Worm (Caenorhabditis elegans) whole organism, young adult: Measurements from ENCODE around the gene F36D3.1.
A peak's percentile ranks its signal among the peaks of the same experiment; 100 is the strongest.

Experiments
- B0336.3 ChIP-seq: fragments of 200-800 bp; sonication (Bioruptor generic); IDR thresholded peaks from 2 replicates; pipeline ENCODE4 v1.3.6; 2022; ENCODE audit warnings: missing genetic modification characterization, missing compliant biosample characterization
- F10E7.11 ChIP-seq: sonication (generic microtip); optimal IDR thresholded peaks from 2 replicates; lab custom pipeline; 2017; ENCODE audit warnings: mild to moderate bottlenecking, missing genetic modification characterization, moderate library complexity, missing compliant biosample characterization
- F37B4.10 ChIP-seq: fragments of 200-800 bp; sonication (Bioruptor generic); IDR thresholded peaks from 2 replicates; pipeline ENCODE4 v1.3.6; 2022; ENCODE audit warnings: missing genetic modification characterization, missing compliant biosample characterization
- Y79H2A.3 ChIP-seq: fragments of 200-800 bp; sonication (Bioruptor generic); conservative IDR thresholded peaks from 2 replicates; pipeline ENCODE4 v1.3.6; 2022; ENCODE audit warnings: missing genetic modification reagents, missing genetic modification characterization, missing compliant biosample characterization
- Y95B8A.8 ChIP-seq: fragments of 200-800 bp; sonication (Bioruptor generic); IDR thresholded peaks from 2 replicates; pipeline ENCODE4 v1.3.6; 2022; ENCODE audit warnings: missing genetic modification reagents, missing genetic modification characterization, missing compliant biosample characterization
- akir-1 ChIP-seq: fragments of 200-800 bp; sonication (Bioruptor generic); optimal IDR thresholded peaks from 2 replicates; lab custom pipeline; 2018; ENCODE audit warnings: mild to moderate bottlenecking, missing genetic modification characterization, moderate library complexity, missing compliant biosample characterization
- atf-7 ChIP-seq: sonication (generic microtip); optimal IDR thresholded peaks from 2 replicates; lab custom pipeline; 2017; ENCODE audit warnings: mild to moderate bottlenecking, missing genetic modification characterization, missing compliant biosample characterization
- athp-1 ChIP-seq: sonication (generic microtip); optimal IDR thresholded peaks from 2 replicates; lab custom pipeline; 2017; ENCODE audit warnings: mild to moderate bottlenecking, missing genetic modification characterization, missing compliant biosample characterization
- ceh-79 ChIP-seq: sonication (generic microtip); optimal IDR thresholded peaks from 2 replicates; lab custom pipeline; 2017; ENCODE audit warnings: mild to moderate bottlenecking, missing genetic modification characterization, missing compliant biosample characterization
- dox-1 ChIP-seq: fragments of 200-800 bp; sonication (Bioruptor generic); IDR thresholded peaks from 2 replicates; pipeline ENCODE4 v1.3.6; 2022; ENCODE audit warnings: missing genetic modification reagents, missing genetic modification characterization, missing compliant biosample characterization
- egl-18 ChIP-seq: fragments of 200-800 bp; sonication (Bioruptor generic); IDR thresholded peaks from 2 replicates; pipeline ENCODE4 v1.3.6; 2022; ENCODE audit warnings: missing genetic modification reagents, missing genetic modification characterization, missing compliant biosample characterization
- egl-44 ChIP-seq: fragments of 200-800 bp; sonication (Bioruptor generic); IDR thresholded peaks from 2 replicates; pipeline ENCODE4 v1.3.6; 2022; ENCODE audit warnings: missing genetic modification reagents, missing genetic modification characterization, missing compliant biosample characterization
- egrh-3 ChIP-seq: fragments of 200-800 bp; sonication (Bioruptor generic); IDR thresholded peaks from 2 replicates; pipeline ENCODE4 v1.3.6; 2022; ENCODE audit warnings: missing genetic modification reagents, missing genetic modification characterization, missing compliant biosample characterization
- hlh-12 ChIP-seq: sonication (generic microtip); optimal IDR thresholded peaks from 2 replicates; lab custom pipeline; 2016; ENCODE audit warnings: missing genetic modification characterization, missing compliant biosample characterization
- hlh-26 ChIP-seq: fragments of 200-800 bp; sonication (Bioruptor generic); conservative IDR thresholded peaks from 2 replicates; pipeline ENCODE4 v1.3.6; 2022; ENCODE audit warnings: missing genetic modification reagents, missing genetic modification characterization, missing compliant biosample characterization
- hsf-1 ChIP-seq: fragments of 200-800 bp; sonication (Bioruptor generic); IDR thresholded peaks from 2 replicates; pipeline ENCODE4 v1.3.6; 2022; ENCODE audit warnings: missing genetic modification reagents, missing genetic modification characterization, missing compliant biosample characterization
- lsy-27 ChIP-seq: sonication (generic microtip); optimal IDR thresholded peaks from 2 replicates; lab custom pipeline; 2017; ENCODE audit warnings: missing genetic modification characterization, mild to moderate bottlenecking, missing compliant biosample characterization, antibody characterized with exemption, missing genotype, borderline replicate concordance; ENCODE audit not compliant: insufficient read depth
- madf-10 ChIP-seq: sonication (generic microtip); optimal IDR thresholded peaks from 2 replicates; lab custom pipeline; 2016; ENCODE audit warnings: mild to moderate bottlenecking, missing genetic modification characterization, missing compliant biosample characterization
- madf-6 ChIP-seq: fragments of 200-800 bp; sonication (Bioruptor generic); IDR thresholded peaks from 2 replicates; pipeline ENCODE4 v1.3.6; 2022; ENCODE audit warnings: missing genetic modification reagents, missing genetic modification characterization, missing compliant biosample characterization
- mcd-1 ChIP-seq: fragments of 200-800 bp; sonication (Bioruptor generic); IDR thresholded peaks from 2 replicates; pipeline ENCODE4 v1.3.6; 2022; ENCODE audit warnings: missing genetic modification reagents, missing genetic modification characterization, missing compliant biosample characterization
- mes-4 ChIP-seq: sonication (generic microtip); optimal IDR thresholded peaks from 2 replicates; lab custom pipeline; 2016; ENCODE audit warnings: missing genotype, missing genetic modification characterization, missing compliant biosample characterization
- nfyb-1 ChIP-seq: fragments of 200-800 bp; sonication (Bioruptor generic); IDR thresholded peaks from 2 replicates; pipeline ENCODE4 v1.3.6; 2022; ENCODE audit warnings: missing genetic modification reagents, missing genetic modification characterization, missing compliant biosample characterization
- nhr-179 ChIP-seq: sonication (generic microtip); optimal IDR thresholded peaks from 2 replicates; lab custom pipeline; 2016; ENCODE audit warnings: mild to moderate bottlenecking, missing genetic modification characterization, missing compliant biosample characterization
- pbrm-1 ChIP-seq: fragments of 200-800 bp; sonication (Bioruptor generic); IDR thresholded peaks from 2 replicates; pipeline ENCODE4 v1.3.6; 2022; ENCODE audit warnings: missing genetic modification reagents, missing genetic modification characterization, missing compliant biosample characterization
- rpc-1 ChIP-seq, 2 experiments: fragments of 150-350 bp in 1 of 2; sonication (generic microtip) in 1 of 2; optimal IDR thresholded peaks; 2 replicates each; lab custom pipeline; 2014 to 2018; ENCODE audit warnings: missing biosample characterization in 1 of 2, missing genetic modification characterization in 1 of 2, missing genetic modification reagents in 1 of 2, missing genotype in 1 of 2
- sea-2 ChIP-seq: fragments of 200-800 bp; sonication (Bioruptor generic); IDR thresholded peaks from 2 replicates; pipeline ENCODE4 v1.3.6; 2022; ENCODE audit warnings: missing genetic modification characterization, missing compliant biosample characterization
- snpc-3.4 ChIP-seq: sonication (generic microtip); optimal IDR thresholded peaks from 2 replicates; lab custom pipeline; 2017; ENCODE audit warnings: missing genetic modification characterization, mild to moderate bottlenecking, missing compliant biosample characterization, antibody characterized with exemption, moderate library complexity, missing genotype, missing genetic modification reagents
- snpc-4 ChIP-seq, 5 experiments: fragments of 150-350 bp in 1 of 5; sonication (generic microtip) in 4 of 5; optimal IDR thresholded peaks; 2 replicates each; lab custom pipeline; 2014 to 2018; ENCODE audit warnings: missing genetic modification characterization in 5 of 5, missing biosample characterization in 3 of 5, antibody characterized with exemption in 2 of 5, mild to moderate bottlenecking in 2 of 5, missing compliant biosample characterization in 2 of 5, missing genotype in 2 of 5, moderate library complexity in 2 of 5, missing genetic modification reagents in 1 of 5
- ztf-22 ChIP-seq: fragments of 200-800 bp; sonication (Bioruptor generic); optimal IDR thresholded peaks from 2 replicates; lab custom pipeline; 2018; ENCODE audit warnings: mild to moderate bottlenecking, missing genetic modification characterization, moderate library complexity, missing compliant biosample characterization
- ztf-28 ChIP-seq: fragments of 200-800 bp; sonication (Bioruptor generic); IDR thresholded peaks from 2 replicates; pipeline ENCODE4 v1.3.6; 2022; ENCODE audit warnings: missing genetic modification reagents, missing genetic modification characterization, missing compliant biosample characterization

The F36D3.1 gene

ce11 chrV:16537908-16538446, 38.8 kb downstream of the F36D3.1 start, which contains the start of gene Y32B12B.2 (continued):
- TF ChIP-seq madf-10 (no peak), Y79H2A.3 (GFP tag; lab: Robert Waterston, UW) (peak; percentile 64; the same call in 1 of the 2 replicates), nhr-179 (no peak), snpc-3.4 (tag; lab: Kevin White, UChicago) (no peak), akir-1 (no peak), athp-1 (tag; lab: Kevin White, UChicago) (peak; percentile 9), nfyb-1 (GFP tag; lab: Robert Waterston, UW) (peak; percentile 74), ceh-79 (tag; lab: Kevin White, UChicago) (no peak), atf-7 (tag; lab: Kevin White, UChicago) (no peak), lsy-27 (tag; lab: Kevin White, UChicago) (no peak), Y95B8A.8 (GFP tag; lab: Robert Waterston, UW) (no peak), sea-2 (GFP tag; lab: Robert Waterston, UW) (0 out of 2 replicates have a peak, but pooled peaks have one; percentile 32), egl-18 (GFP tag; lab: Robert Waterston, UW) (no peak), F37B4.10 (GFP tag; lab: Robert Waterston, UW) (no peak), egl-44 (no peak), B0336.3 (GFP tag; lab: Robert Waterston, UW) (peak; percentile 63; the same call in 1 of the 2 replicates)

DNA sequence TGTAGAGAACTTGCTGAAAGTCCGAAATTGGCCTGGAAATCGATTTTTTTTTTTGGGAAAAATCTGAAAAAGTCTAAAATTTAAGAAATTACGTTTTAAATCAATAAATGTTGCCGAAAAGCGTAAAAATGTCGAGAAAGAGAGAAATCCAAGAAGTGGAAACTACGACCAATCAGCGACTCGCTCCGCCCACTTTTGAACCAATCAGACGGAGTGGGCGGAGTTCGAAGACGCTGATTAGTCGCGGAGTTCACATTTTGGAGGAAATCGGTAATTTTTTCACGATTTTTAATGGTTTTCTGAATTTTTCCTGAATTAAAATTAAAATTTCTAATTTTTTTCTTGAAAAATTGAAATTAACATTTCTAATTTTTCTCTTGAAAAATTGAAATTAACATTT, 40.5 kb downstream of the F36D3.1 start:
- no peak for TF ChIP-seq rpc-1 (optimal IDR thresholded peaks at IDR 0.05; lab: Kevin White, UChicago)
- no peak for TF ChIP-seq rpc-1 (tag; optimal IDR thresholded peaks at IDR 0.05; lab: Kevin White, UChicago)
- TF ChIP-seq ztf-28 (GFP tag; lab: Robert Waterston, UW): no peak
- no peak for TF ChIP-seq ztf-22 (GFP tag; lab: Kevin White, UChicago)
- TF ChIP-seq snpc-4 (GFP tag; optimal IDR thresholded peaks at IDR 0.05; lab: Kevin White, UChicago): no peak
- TF ChIP-seq snpc-4 (tag; optimal IDR thresholded peaks at IDR 0.05; lab: Kevin White, UChicago): no peak

ce11 chrV:16540657-16541056, 41.5 kb downstream of the F36D3.1 start:
- no peak for TF ChIP-seq mcd-1
- no peak for TF ChIP-seq mes-4 (tag; lab: Kevin White, UChicago)
- TF ChIP-seq F10E7.11 (tag; lab: Kevin White, UChicago): no peak
- no peak for TF ChIP-seq hlh-26 (GFP tag; lab: Robert Waterston, UW)
- no peak for TF ChIP-seq hlh-12 (tag; lab: Kevin White, UChicago)
- no peak for TF ChIP-seq lsy-27 (tag; lab: Kevin White, UChicago)
- TF ChIP-seq F37B4.10 (GFP tag; lab: Robert Waterston, UW): no peak

DNA sequence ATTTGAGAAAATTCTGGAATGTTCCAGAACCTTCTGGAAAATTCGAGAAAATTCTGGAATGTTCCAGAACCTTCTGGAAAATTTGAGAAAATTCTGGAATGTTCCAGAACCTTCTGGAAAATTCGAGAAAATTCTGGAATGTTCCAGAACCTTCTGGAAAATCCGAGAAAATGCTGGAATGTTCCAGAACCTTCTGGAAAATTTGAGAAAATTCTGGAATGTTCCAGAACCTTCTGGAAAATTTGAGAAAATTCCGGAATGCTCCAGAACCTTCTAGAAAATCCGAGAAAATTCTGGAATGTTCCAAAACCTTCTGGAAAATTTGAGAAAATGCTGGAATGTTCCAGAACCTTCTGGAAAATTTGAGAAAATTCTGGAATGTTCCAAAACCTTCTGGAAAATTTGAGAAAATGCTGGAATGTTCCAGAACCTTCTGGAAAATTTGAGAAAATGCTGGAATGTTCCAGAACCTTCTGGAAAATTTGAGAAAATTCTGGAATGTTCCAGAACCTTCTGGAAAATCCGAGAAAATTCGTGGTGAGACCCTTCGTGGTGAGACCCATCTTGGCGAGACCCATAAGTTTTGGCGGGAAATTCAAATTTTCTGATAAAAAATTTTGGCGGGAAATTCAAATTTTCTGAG, 49.0 kb downstream of the F36D3.1 start:
- 0 out of 2 replicates have a peak, but pooled peaks have one; percentile 13 for TF ChIP-seq pbrm-1 (GFP tag; lab: Robert Waterston, UW)
- peak; percentile 74 for TF ChIP-seq dox-1 (GFP tag; lab: Robert Waterston, UW)
- peak; percentile 96 for TF ChIP-seq hsf-1
- peak; percentile 13 for TF ChIP-seq egrh-3 (GFP tag; lab: Robert Waterston, UW)
- TF ChIP-seq madf-6 (GFP tag; lab: Robert Waterston, UW): peak; percentile 30; the same call in 1 of the 2 replicates
